Worm (Caenorhabditis elegans): ENCODE results near the gene C14F11.4.

C14F11.4 gene

ce11 chrX:6219892-6220291 lies 13.0 kb downstream of the C14F11.4 start (continued):
- TF ChIP-seq Y5F2A.4 (GFP tag; optimal IDR thresholded peaks at IDR 0.05): no peak
- TF ChIP-seq nhr-11 (tag; optimal IDR thresholded peaks at IDR 0.05): no peak
- no peak for TF ChIP-seq ceh-82 (tag; optimal IDR thresholded peaks at IDR 0.05)
- no peak for TF ChIP-seq mxl-2 (GFP tag; conservative IDR thresholded peaks at IDR 0.05)
- TF ChIP-seq spr-1 (tag; optimal IDR thresholded peaks at IDR 0.05): peak; percentile 26
- TF ChIP-seq nhr-25 (tag; optimal IDR thresholded peaks at IDR 0.05; ENCODE audit: borderline replicate concordance, insufficient read depth): peak; percentile 24
- peak; percentile 71 for TF ChIP-seq mep-1 (tag; optimal IDR thresholded peaks at IDR 0.05)
- no peak for TF ChIP-seq set-16 (GFP tag; IDR thresholded peaks at IDR 0.05)
- peak; percentile 76; the same call in 1 of the 2 replicates for TF ChIP-seq ceh-44 (GFP tag; IDR thresholded peaks at IDR 0.05)
- TF ChIP-seq hif-1 (tag; optimal IDR thresholded peaks at IDR 0.05): peak; percentile 27 to 57
- TF ChIP-seq rbr-2 (tag; optimal IDR thresholded peaks at IDR 0.05): peak; percentile 61
- TF ChIP-seq zag-1 (tag; optimal IDR thresholded peaks at IDR 0.05): no peak
- peak; percentile 62; the same call in 1 of the 2 replicates for TF ChIP-seq F44E2.7 (GFP tag; IDR thresholded peaks at IDR 0.05)
- no peak for TF ChIP-seq zip-11 (GFP tag; IDR thresholded peaks at IDR 0.05)
- no peak for TF ChIP-seq Y75B8A.6 (GFP tag; IDR thresholded peaks at IDR 0.05)
- TF ChIP-seq R02D3.7 (tag; optimal IDR thresholded peaks at IDR 0.05): no peak
- TF ChIP-seq dve-1 (tag; optimal IDR thresholded peaks at IDR 0.05; ENCODE audit: insufficient read depth): peak; percentile 31
- no peak; the same call in 1 of the 2 replicates for TF ChIP-seq pha-4 (GFP tag; IDR thresholded peaks at IDR 0.05)
- no peak for TF ChIP-seq pha-4 (tag; optimal IDR thresholded peaks at IDR 0.05)
- TF ChIP-seq dmd-6 (GFP tag; IDR thresholded peaks at IDR 0.05): peak; percentile 34; the same call in 1 of the 2 replicates

ce11 chrX:6216551-6216950 lies 16.3 kb downstream of the C14F11.4 start, which contains the start of gene lrch-1:
Gene lrch-1 (minus strand): TSS chrX:6216651.
- no peak for TF ChIP-seq pha-4 (GFP tag; IDR thresholded peaks at IDR 0.05)
- TF ChIP-seq pha-4 (tag; optimal IDR thresholded peaks at IDR 0.05): no peak
- peak; percentile 2 for TF ChIP-seq aha-1 (tag)

- TF ChIP-seq nhr-25 (tag; optimal IDR thresholded peaks at IDR 0.05; ENCODE audit: borderline replicate concordance, insufficient read depth): no peak
- no peak for TF ChIP-seq Y105C5A.15 (GFP tag; IDR thresholded peaks at IDR 0.05)
- TF ChIP-seq hmg-1.1 (GFP tag; IDR thresholded peaks at IDR 0.05): no peak
- TF ChIP-seq spr-1 (tag; optimal IDR thresholded peaks at IDR 0.05): no peak
- TF ChIP-seq unc-62 (GFP tag; optimal IDR thresholded peaks at IDR 0.05 in 1 of 2): peak in 1 of 2 experiments; percentile 94
- no peak for TF ChIP-seq unc-62 (tag; optimal IDR thresholded peaks at IDR 0.05)
- TF ChIP-seq lin-39 (tag; optimal IDR thresholded peaks at IDR 0.05): no peak
- TF ChIP-seq vab-7 (GFP tag; IDR thresholded peaks at IDR 0.05): no peak
Observed at ce11 chrX:6211322-6211820, 21.5 kb downstream of the C14F11.4 start.

ce11 chrX:6208463-6208862 lies 24.4 kb downstream of the C14F11.4 start, which contains the start of gene C14F11.7:
Gene C14F11.7 (minus strand): TSS chrX:6208563.
- TF ChIP-seq ceh-44 (GFP tag; IDR thresholded peaks at IDR 0.05) (no peak), F37D6.2 (tag; optimal IDR thresholded peaks at IDR 0.05) (no peak), daf-8 (GFP tag; IDR thresholded peaks at IDR 0.05) (no peak), nhr-48 (tag; optimal IDR thresholded peaks at IDR 0.05) (no peak), ceh-20 (GFP tag; IDR thresholded peaks at IDR 0.05) (no peak), Y48G9A.11 (GFP tag; IDR thresholded peaks at IDR 0.05) (no peak), tra-1 (GFP tag; IDR thresholded peaks at IDR 0.05) (no peak), unc-130 (GFP tag; optimal IDR thresholded peaks at IDR 0.05) (no peak), rbr-2 (tag; optimal IDR thresholded peaks at IDR 0.05) (no peak), mxl-2 (GFP tag; conservative IDR thresholded peaks at IDR 0.05) (no peak), unc-62 (GFP tag; optimal IDR thresholded peaks at IDR 0.05 in 1 of 2) (no peak), unc-62 (tag; optimal IDR thresholded peaks at IDR 0.05) (no peak), lin-13 (GFP tag; optimal IDR thresholded peaks at IDR 0.05) (no peak), F44E2.7 (GFP tag; IDR thresholded peaks at IDR 0.05) (no peak)
